Worm (Caenorhabditis elegans): ENCODE data around the gene bar-1.

DNA sequence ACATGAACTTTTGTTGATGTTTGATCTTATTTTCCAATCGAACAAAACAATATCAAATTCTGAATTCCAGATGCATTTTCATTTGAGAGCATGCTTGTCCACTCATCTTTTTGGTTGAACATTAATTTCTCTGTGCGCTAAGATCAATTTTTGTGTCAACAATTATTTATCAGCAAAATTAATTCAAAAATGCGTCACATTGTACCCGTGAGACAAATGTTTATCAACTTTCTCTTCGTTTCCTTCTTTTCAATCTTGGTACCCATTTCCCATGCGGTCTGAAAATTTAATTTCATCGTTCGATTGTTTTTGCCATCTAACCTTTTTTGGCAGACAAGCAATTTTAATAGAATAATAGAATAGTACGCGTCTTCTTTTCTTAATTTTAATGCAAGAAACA lies 46.4 kb downstream of the bar-1 start:
- TF ChIP-seq fkh-10 (GFP tag; optimal IDR thresholded peaks at IDR 0.05) (no peak), pqm-1 (tag; optimal IDR thresholded peaks at IDR 0.05) (peak; percentile 70), nhr-28 (tag; optimal IDR thresholded peaks at IDR 0.05) (no peak), elt-3 (tag; optimal IDR thresholded peaks at IDR 0.05) (no peak)

Data from whole organism, L3 larva.